Fruit fly (Drosophila melanogaster) whole organism: ENCODE data around the gene bcd.

Experiments used
- psq ChIP-seq: fragments of >200 bp; optimal IDR thresholded peaks from 2 replicates; lab custom pipeline; 2017
- usp ChIP-seq: fragments of >200 bp; optimal IDR thresholded peaks from 2 replicates; lab custom pipeline; 2017; ENCODE audit warnings: missing biosample characterization, missing genetic modification characterization, mixed read lengths

- TF ChIP-seq psq (lab: Kevin White, UChicago) (no peak), usp (no peak)
Observed at dm6 chr3R:6780004-6780403, 20.7 kb upstream of the bcd start.
